Fruit fly (Drosophila melanogaster) whole organism, embryonic: ENCODE results near the gene srp.

Experiments
- ATbp ChIP-seq: fragments of 200-800 bp; sonication (Bioruptor generic); optimal IDR thresholded peaks from 2 replicates; lab custom pipeline; 2017; ENCODE audit warnings: missing biosample characterization, mild to moderate bottlenecking, missing genetic modification characterization, missing genetic modification reagents
- Atf3 ChIP-seq: fragments of 200-800 bp; sonication (Bioruptor generic); optimal IDR thresholded peaks from 3 replicates; lab custom pipeline; 2016; ENCODE audit warnings: missing biosample characterization, missing genetic modification characterization
- Atf6 ChIP-seq: fragments of 200-800 bp; sonication (Bioruptor generic); IDR thresholded peaks from 2 replicates; pipeline ENCODE4 v1.3.6; 2022; ENCODE audit warnings: missing biosample characterization, missing genetic modification characterization
- Bdp1 ChIP-seq: fragments of 200-800 bp; sonication (Bioruptor generic); optimal IDR thresholded peaks from 3 replicates; lab custom pipeline; 2016; ENCODE audit warnings: missing biosample characterization, missing genetic modification characterization
- C15 ChIP-seq: fragments of 200-800 bp; sonication (Bioruptor generic); IDR thresholded peaks from 3 replicates; pipeline ENCODE4 v1.3.6; 2022; ENCODE audit warnings: missing biosample characterization, missing genetic modification characterization
- CG10274 ChIP-seq: fragments of 200-800 bp; sonication (Bioruptor generic); optimal IDR thresholded peaks from 3 replicates; lab custom pipeline; 2017; ENCODE audit warnings: missing biosample characterization, mild to moderate bottlenecking, missing genetic modification characterization
- CG11247 ChIP-seq: fragments of 200-800 bp; sonication (Bioruptor generic); IDR thresholded peaks from 2 replicates; pipeline ENCODE4 v1.3.6; 2022; ENCODE audit warnings: missing biosample characterization, missing genetic modification characterization
- CG11398 ChIP-seq: fragments of 200-800 bp; sonication (Bioruptor generic); optimal IDR thresholded peaks from 2 replicates; lab custom pipeline; 2016; ENCODE audit warnings: missing biosample characterization, missing genetic modification characterization
- CG12071 ChIP-seq: fragments of 200-800 bp; sonication (Bioruptor generic); optimal IDR thresholded peaks from 3 replicates; lab custom pipeline; 2018; ENCODE audit warnings: missing biosample characterization, mild to moderate bottlenecking, missing genetic modification characterization
- CG12104 ChIP-seq: fragments of 200-800 bp; sonication (Bioruptor generic); optimal IDR thresholded peaks from 3 replicates; lab custom pipeline; 2016; ENCODE audit warnings: missing biosample characterization, missing genetic modification characterization
- CG12659 ChIP-seq: fragments of 200-800 bp; sonication (Bioruptor generic); optimal IDR thresholded peaks from 3 replicates; lab custom pipeline; 2017; ENCODE audit warnings: mild to moderate bottlenecking, missing biosample characterization, missing genetic modification reagents, missing genetic modification characterization
- CG2712 ChIP-seq: fragments of 200-800 bp; optimal IDR thresholded peaks from 3 replicates; lab custom pipeline; 2019; ENCODE audit warnings: missing biosample characterization, mild to moderate bottlenecking, missing genetic modification characterization, moderate library complexity
- CG30403 ChIP-seq: fragments of 200-800 bp; sonication (Bioruptor generic); optimal IDR thresholded peaks from 3 replicates; lab custom pipeline; 2016; ENCODE audit warnings: missing biosample characterization, missing genetic modification characterization
- CG33213 ChIP-seq: fragments of 200-800 bp; sonication (Bioruptor generic); optimal IDR thresholded peaks from 3 replicates; lab custom pipeline; 2016; ENCODE audit warnings: missing biosample characterization, missing genetic modification characterization
- CG3847 ChIP-seq: fragments of 200-800 bp; sonication (Bioruptor generic); IDR thresholded peaks from 2 replicates; pipeline ENCODE4 v1.3.6; 2022; ENCODE audit warnings: missing biosample characterization, missing genetic modification characterization
- CG4404 ChIP-seq: fragments of 200-800 bp; sonication (Bioruptor generic); IDR thresholded peaks from 2 replicates; pipeline ENCODE4 v1.3.6; 2022; ENCODE audit warnings: missing biosample characterization, missing genetic modification characterization
- CG5953 ChIP-seq: fragments of 200-800 bp; sonication (Bioruptor generic); IDR thresholded peaks from 2 replicates; pipeline ENCODE4 v1.3.6; 2022; ENCODE audit warnings: missing biosample characterization, missing genetic modification characterization
- CG6272 ChIP-seq: fragments of 200-800 bp; sonication (Bioruptor generic); IDR thresholded peaks from 2 replicates; pipeline ENCODE4 v1.3.6; 2022; ENCODE audit warnings: missing biosample characterization, missing genetic modification characterization
- CG6791 ChIP-seq: fragments of 200-800 bp; sonication (Bioruptor generic); IDR thresholded peaks from 3 replicates; pipeline ENCODE4 v1.3.6; 2022; ENCODE audit warnings: missing biosample characterization, missing genetic modification characterization; ENCODE audit not compliant: partially characterized antibody
- CG7556 ChIP-seq: fragments of 200-800 bp; sonication (Bioruptor generic); optimal IDR thresholded peaks from 2 replicates; lab custom pipeline; 2017; ENCODE audit warnings: missing biosample characterization, mild to moderate bottlenecking, missing genetic modification characterization
- CG7839 ChIP-seq: fragments of 200-800 bp; sonication (Bioruptor generic); optimal IDR thresholded peaks from 3 replicates; lab custom pipeline; 2018; ENCODE audit warnings: missing biosample characterization, mild to moderate bottlenecking, missing genetic modification characterization, moderate library complexity
- CG8281 ChIP-seq: fragments of 200-800 bp; sonication (Bioruptor generic); optimal IDR thresholded peaks from 2 replicates; lab custom pipeline; 2018; ENCODE audit warnings: missing biosample characterization, mild to moderate bottlenecking, missing genetic modification characterization, moderate library complexity
- CG8478 ChIP-seq: fragments of >200 bp; optimal IDR thresholded peaks from 2 replicates; lab custom pipeline; 2018
- CG8944 ChIP-seq: fragments of 200-800 bp; sonication (Bioruptor generic); optimal IDR thresholded peaks from 3 replicates; lab custom pipeline; 2016; ENCODE audit warnings: missing biosample characterization, missing genetic modification characterization
- CG9437 ChIP-seq: fragments of 200-800 bp; sonication (Bioruptor generic); optimal IDR thresholded peaks from 2 replicates; lab custom pipeline; 2018; ENCODE audit warnings: missing biosample characterization, mild to moderate bottlenecking, missing genetic modification characterization
- Dip2 ChIP-seq: fragments of 200-800 bp; sonication (Bioruptor generic); IDR thresholded peaks from 2 replicates; pipeline ENCODE4 v1.3.6; 2022; ENCODE audit warnings: missing biosample characterization, missing genetic modification characterization
- Dip3 ChIP-seq: fragments of 200-800 bp; sonication (Bioruptor generic); optimal IDR thresholded peaks from 3 replicates; lab custom pipeline; 2016; ENCODE audit warnings: missing biosample characterization, missing genetic modification characterization
- HLH4C ChIP-seq: fragments of 200-800 bp; sonication (Bioruptor generic); IDR thresholded peaks from 3 replicates; pipeline ENCODE4 v1.3.6; 2022; ENCODE audit warnings: missing biosample characterization, missing genetic modification characterization; ENCODE audit not compliant: partially characterized antibody
- Hey ChIP-seq: fragments of 200-800 bp; sonication (Bioruptor generic); optimal IDR thresholded peaks from 3 replicates; lab custom pipeline; 2018; ENCODE audit warnings: missing biosample characterization, mild to moderate bottlenecking, missing genetic modification characterization
- Hmr ChIP-seq: fragments of 200-800 bp; sonication (Bioruptor generic); optimal IDR thresholded peaks from 3 replicates; lab custom pipeline; 2017; ENCODE audit warnings: mild to moderate bottlenecking, missing biosample characterization, missing genetic modification reagents, missing genetic modification characterization
- Hmx ChIP-seq: fragments of 200-800 bp; sonication (Bioruptor generic); optimal IDR thresholded peaks from 2 replicates; lab custom pipeline; 2016; ENCODE audit warnings: missing biosample characterization, missing genetic modification characterization
- Hr39 ChIP-seq: fragments of >200 bp; optimal IDR thresholded peaks from 2 replicates; lab custom pipeline; 2017
- Kr ChIP-seq: fragments of 200-800 bp; sonication (Bioruptor generic); optimal IDR thresholded peaks from 2 replicates; lab custom pipeline; 2017; ENCODE audit warnings: missing biosample characterization, mild to moderate bottlenecking, missing genetic modification characterization
- Med ChIP-seq: fragments of 200-800 bp; sonication (Bioruptor generic); peaks from one replicate; lab custom pipeline; 2016; ENCODE audit warnings: missing biosample characterization, missing genetic modification characterization, mild to moderate bottlenecking, inconsistent platforms, moderate library complexity
- Sry-δ ChIP-seq: fragments of 200-800 bp; sonication (Bioruptor generic); optimal IDR thresholded peaks from 2 replicates; lab custom pipeline; 2016; ENCODE audit warnings: missing biosample characterization, missing genetic modification characterization
- Stat92E ChIP-seq, 3 experiments: fragments of >200 bp in 2 of 3; fragments of 200-800 bp in 1 of 3; sonication (Bioruptor generic) in 1 of 3; optimal IDR thresholded peaks; 2 replicates each; lab custom pipeline; 2017 to 2019; ENCODE audit warnings: missing biosample characterization in 3 of 3, missing genetic modification characterization in 3 of 3, mild to moderate bottlenecking in 1 of 3, moderate library complexity in 1 of 3
- az2 ChIP-seq: fragments of 200-800 bp; sonication (Bioruptor generic); optimal IDR thresholded peaks from 3 replicates; lab custom pipeline; 2016; ENCODE audit warnings: missing biosample characterization, missing genetic modification characterization
- chinmo ChIP-seq: fragments of 200-800 bp; sonication (Bioruptor generic); IDR thresholded peaks from 4 replicates; pipeline ENCODE4 v1.3.6; 2022; ENCODE audit warnings: missing biosample characterization, missing genetic modification characterization; ENCODE audit not compliant: partially characterized antibody
- da ChIP-seq: fragments of 200-800 bp; sonication (Bioruptor generic); optimal IDR thresholded peaks from 2 replicates; lab custom pipeline; 2016; ENCODE audit warnings: missing biosample characterization, missing genetic modification characterization
- ems ChIP-seq: fragments of 200-800 bp; sonication (Bioruptor generic); optimal IDR thresholded peaks from 3 replicates; lab custom pipeline; 2016; ENCODE audit warnings: missing biosample characterization, missing genetic modification characterization
- eve ChIP-seq, 2 experiments: fragments of >200 bp; optimal IDR thresholded peaks; 2 replicates each; lab custom pipeline; 2017; ENCODE audit warnings: missing biosample characterization in 2 of 2, missing genetic modification characterization in 2 of 2
- knrl ChIP-seq: fragments of 200-800 bp; sonication (Bioruptor generic); IDR thresholded peaks from 3 replicates; pipeline ENCODE4 v1.3.6; 2022; ENCODE audit warnings: missing biosample characterization, missing genetic modification characterization; ENCODE audit not compliant: partially characterized antibody
- lbe ChIP-seq: fragments of 200-800 bp; sonication (Bioruptor generic); optimal IDR thresholded peaks from 2 replicates; lab custom pipeline; 2016; ENCODE audit warnings: missing biosample characterization, mild to moderate bottlenecking, missing genetic modification characterization
- luna ChIP-seq: fragments of 200-800 bp; sonication (Bioruptor generic); optimal IDR thresholded peaks from 2 replicates; lab custom pipeline; 2016; ENCODE audit warnings: missing biosample characterization, missing genetic modification characterization
- onecut ChIP-seq: fragments of 200-800 bp; sonication (Bioruptor generic); IDR thresholded peaks from 2 replicates; pipeline ENCODE4 v1.3.6; 2022; ENCODE audit warnings: missing biosample characterization, missing genetic modification characterization
- prd ChIP-seq, 3 experiments: fragments of >200 bp in 2 of 3; fragments of 200-800 bp in 1 of 3; sonication (Bioruptor generic) in 1 of 3; optimal IDR thresholded peaks in 2 of 3; IDR thresholded peaks in 1 of 3; 2 replicates in 2 of 3; 3 replicates in 1 of 3; pipeline versions ENCODE4 v1.3.6 to Lab custom; 2017 to 2022; ENCODE audit warnings: missing biosample characterization in 1 of 3, missing genetic modification characterization in 1 of 3
- sc ChIP-seq, 3 experiments: fragments of >200 bp in 2 of 3; fragments of 200-800 bp in 1 of 3; sonication (Bioruptor generic) in 1 of 3; optimal IDR thresholded peaks; 2 replicates in 2 of 3; 3 replicates in 1 of 3; lab custom pipeline; 2017; ENCODE audit warnings: mild to moderate bottlenecking in 1 of 3, missing biosample characterization in 1 of 3, missing genetic modification characterization in 1 of 3, missing genetic modification reagents in 1 of 3
- sima ChIP-seq: fragments of 200-800 bp; sonication (Bioruptor generic); optimal IDR thresholded peaks from 2 replicates; lab custom pipeline; 2016; ENCODE audit warnings: missing biosample characterization, missing genetic modification characterization
- sqz ChIP-seq: fragments of 200-800 bp; sonication (Bioruptor generic); optimal IDR thresholded peaks from 3 replicates; lab custom pipeline; 2018; ENCODE audit warnings: missing biosample characterization, mild to moderate bottlenecking, missing genetic modification characterization
- ttk ChIP-seq: fragments of 200-800 bp; sonication (Bioruptor generic); IDR thresholded peaks from 2 replicates; pipeline ENCODE4 v2.1.2; 2022; ENCODE audit warnings: missing biosample characterization, missing genetic modification characterization
- twi ChIP-seq: fragments of 200-800 bp; optimal IDR thresholded peaks from 2 replicates; lab custom pipeline; 2019; ENCODE audit warnings: missing biosample characterization, mild to moderate bottlenecking, missing genetic modification characterization, moderate library complexity

The srp gene

dm6 chr3R:16049369-16049768, 63.4 kb downstream of the srp start, which contains the start of the genes IKKbeta and CG5013 (continued):
- TF ChIP-seq sima (GFP tag; lab: Kevin White, UChicago) (no peak), lbe (GFP tag; lab: Kevin White, UChicago) (no peak), CG33213 (GFP tag; lab: Kevin White, UChicago) (peak; percentile 55), eve (GFP tag; optimal IDR thresholded peaks at IDR 0.05; lab: Kevin White, UChicago) (no peak), CG2712 (tag; lab: Kevin White, UChicago) (peak; percentile 50), CG6272 (GFP tag; lab: Robert Waterston, UW) (no peak), luna (GFP tag; lab: Kevin White, UChicago) (peak; percentile 35), CG12071 (no peak), ATbp (GFP tag; lab: Kevin White, UChicago) (no peak), Kr (GFP tag; lab: Kevin White, UChicago) (no peak), CG7839 (tag; lab: Kevin White, UChicago) (no peak), CG6791 (GFP tag; lab: Robert Waterston, UW) (peak; percentile 74), chinmo (GFP tag; lab: Robert Waterston, UW) (0 out of 4 replicates have a peak, but pooled peaks have one; percentile 37), ems (GFP tag; lab: Kevin White, UChicago) (peak; percentile 43), CG12659 (GFP tag; lab: Kevin White, UChicago) (peak; percentile 75), Hr39 (lab: Kevin White, UChicago) (no peak), CG11247 (GFP tag; lab: Robert Waterston, UW) (no peak), CG7556 (no peak), CG3847 (GFP tag; lab: Robert Waterston, UW) (peak; percentile 45; the same call in 1 of the 2 replicates), CG12104 (peak; percentile 37), Sry-δ (GFP tag; lab: Kevin White, UChicago) (peak; percentile 98), CG9437 (GFP tag; lab: Kevin White, UChicago) (no peak), prd (optimal IDR thresholded peaks at IDR 0.05; lab: Kevin White, UChicago) (no peak), prd (GFP tag; IDR thresholded peaks at IDR 0.05; lab: Robert Waterston, UW) (peak; percentile 74), Stat92E (GFP tag; optimal IDR thresholded peaks at IDR 0.05; lab: Kevin White, UChicago) (peak in 1 of 3 experiments; percentile 24), Hmr (GFP tag; lab: Kevin White, UChicago) (peak; percentile 26), C15 (no peak), HLH4C (peak; percentile 85), Dip2 (no peak), twi (tag; lab: Kevin White, UChicago) (peak; percentile 26), CG5953 (GFP tag; lab: Robert Waterston, UW) (no peak), onecut (no peak), Med (GFP tag; lab: Kevin White, UChicago) (peak; percentile 92), ttk (GFP tag; lab: Robert Waterston, UW) (no peak), CG10274 (no peak), Bdp1 (GFP tag; lab: Kevin White, UChicago) (peak; percentile 7), CG30403 (GFP tag; lab: Kevin White, UChicago) (peak; percentile 70), sc (optimal IDR thresholded peaks at IDR 0.05; lab: Kevin White, UChicago) (no peak), sc (GFP tag; optimal IDR thresholded peaks at IDR 0.05; lab: Kevin White, UChicago) (no peak), Hey (tag; lab: Kevin White, UChicago) (no peak), CG8281 (tag; lab: Kevin White, UChicago) (no peak), CG4404 (GFP tag; lab: Robert Waterston, UW) (no peak; the same call in 1 of the 2 replicates), az2 (GFP tag; lab: Kevin White, UChicago) (peak; percentile 26), CG8944 (no peak), CG8478 (peak; percentile 30), Atf3 (GFP tag; lab: Kevin White, UChicago) (no peak), Dip3 (GFP tag; lab: Kevin White, UChicago) (peak; percentile 58), Atf6 (GFP tag; lab: Robert Waterston, UW) (no peak), da (GFP tag; lab: Kevin White, UChicago) (no peak), CG11398 (GFP tag; lab: Kevin White, UChicago) (peak; percentile 21), sqz (GFP tag; lab: Kevin White, UChicago) (no peak), Hmx (no peak), knrl (peak; percentile 84)
